Fruit fly (Drosophila melanogaster) whole organism, embryonic: Measurements from ENCODE around the gene in.

ENCODE experiments used
- Atf-2 ChIP-seq: fragments of 200-800 bp; sonication (Bioruptor generic); optimal IDR thresholded peaks from 2 replicates; lab custom pipeline; 2016; ENCODE audit warnings: missing biosample characterization, missing genetic modification characterization
- B-H2 ChIP-seq: fragments of 200-800 bp; sonication (Bioruptor generic); optimal IDR thresholded peaks from 2 replicates; lab custom pipeline; 2018; ENCODE audit warnings: missing biosample characterization, mild to moderate bottlenecking, missing genetic modification characterization
- CG10147 ChIP-seq: fragments of 200-800 bp; sonication (Bioruptor generic); optimal IDR thresholded peaks from 2 replicates; lab custom pipeline; 2019; ENCODE audit warnings: missing biosample characterization, mild to moderate bottlenecking, missing genetic modification characterization, moderate library complexity
- CG10543 ChIP-seq: fragments of 200-800 bp; sonication (Bioruptor generic); optimal IDR thresholded peaks from 3 replicates; lab custom pipeline; 2017; ENCODE audit warnings: missing biosample characterization, mild to moderate bottlenecking, missing genetic modification characterization, moderate library complexity
- CG11247 ChIP-seq: fragments of 200-800 bp; sonication (Bioruptor generic); IDR thresholded peaks from 2 replicates; pipeline ENCODE4 v1.3.6; 2022; ENCODE audit warnings: missing biosample characterization, missing genetic modification characterization
- CG12219 ChIP-seq: fragments of 200-800 bp; sonication (Bioruptor generic); optimal IDR thresholded peaks from 3 replicates; lab custom pipeline; 2018; ENCODE audit warnings: missing biosample characterization, mild to moderate bottlenecking, missing genetic modification characterization
- CG13894 ChIP-seq: fragments of 200-800 bp; sonication (Bioruptor generic); optimal IDR thresholded peaks from 3 replicates; lab custom pipeline; 2018; ENCODE audit warnings: missing biosample characterization, mild to moderate bottlenecking, missing genetic modification characterization, moderate library complexity
- CG15011 ChIP-seq: fragments of 200-800 bp; sonication (Bioruptor generic); optimal IDR thresholded peaks from 3 replicates; lab custom pipeline; 2018; ENCODE audit warnings: missing biosample characterization, mild to moderate bottlenecking, missing genetic modification characterization
- CG15479 ChIP-seq: fragments of 200-800 bp; sonication (Bioruptor generic); optimal IDR thresholded peaks from 3 replicates; lab custom pipeline; 2019; ENCODE audit warnings: missing biosample characterization, mild to moderate bottlenecking, missing genetic modification characterization, moderate library complexity
- CG15514 ChIP-seq: fragments of 200-800 bp; sonication (Bioruptor generic); optimal IDR thresholded peaks from 3 replicates; lab custom pipeline; 2017; ENCODE audit warnings: missing biosample characterization, missing genetic modification characterization, mild to moderate bottlenecking, moderate library complexity, missing genetic modification reagents
- CG16815 ChIP-seq: fragments of 200-800 bp; sonication (Bioruptor generic); optimal IDR thresholded peaks from 3 replicates; lab custom pipeline; 2017; ENCODE audit warnings: missing biosample characterization, mild to moderate bottlenecking, missing genetic modification characterization
- CG17328 ChIP-seq: fragments of 200-800 bp; sonication (Bioruptor generic); IDR thresholded peaks from 2 replicates; pipeline ENCODE4 v1.3.6; 2022; ENCODE audit warnings: missing biosample characterization, missing genetic modification characterization
- CG17612 ChIP-seq: fragments of 200-800 bp; sonication (Bioruptor generic); IDR thresholded peaks from 2 replicates; pipeline ENCODE4 v1.3.6; 2022; ENCODE audit warnings: missing biosample characterization, missing genetic modification characterization
- CG17829 ChIP-seq: fragments of 200-800 bp; optimal IDR thresholded peaks from 2 replicates; lab custom pipeline; 2019; ENCODE audit warnings: missing biosample characterization, mild to moderate bottlenecking, missing genetic modification characterization, moderate library complexity
- CG18764 ChIP-seq: fragments of 200-800 bp; sonication (Bioruptor generic); optimal IDR thresholded peaks from 3 replicates; lab custom pipeline; 2016; ENCODE audit warnings: missing biosample characterization, missing genetic modification characterization
- CG2889 ChIP-seq: fragments of 200-800 bp; sonication (Bioruptor generic); IDR thresholded peaks from 3 replicates; pipeline ENCODE4 v1.3.6; 2022; ENCODE audit warnings: missing biosample characterization, missing genetic modification characterization
- CG3065 ChIP-seq: fragments of 200-800 bp; sonication (Bioruptor generic); optimal IDR thresholded peaks from 2 replicates; lab custom pipeline; 2016; ENCODE audit warnings: missing biosample characterization, missing genetic modification characterization
- CG31224 ChIP-seq: fragments of 200-800 bp; sonication (Bioruptor generic); IDR thresholded peaks from 2 replicates; pipeline ENCODE4 v1.3.6; 2022; ENCODE audit warnings: missing biosample characterization, missing genetic modification characterization
- CG31441 ChIP-seq: fragments of 200-800 bp; sonication (Bioruptor generic); IDR thresholded peaks from 2 replicates; pipeline ENCODE4 v1.3.6; 2022; ENCODE audit warnings: missing biosample characterization, missing genetic modification characterization
- CG3281 ChIP-seq: fragments of 200-800 bp; sonication (Bioruptor generic); optimal IDR thresholded peaks from 3 replicates; lab custom pipeline; 2017; ENCODE audit warnings: missing biosample characterization, mild to moderate bottlenecking, missing genetic modification characterization
- CG33557 ChIP-seq: fragments of 200-800 bp; sonication (Bioruptor generic); optimal IDR thresholded peaks from 2 replicates; lab custom pipeline; 2019; ENCODE audit warnings: missing biosample characterization, mild to moderate bottlenecking, missing genetic modification characterization, moderate library complexity
- CG4730 ChIP-seq: fragments of 200-800 bp; sonication (Bioruptor generic); IDR thresholded peaks from 2 replicates; pipeline ENCODE4 v1.3.6; 2022; ENCODE audit warnings: missing biosample characterization, missing genetic modification characterization
- CG4820 ChIP-seq: fragments of 200-800 bp; sonication (Bioruptor generic); optimal IDR thresholded peaks from 3 replicates; lab custom pipeline; 2016; ENCODE audit warnings: missing biosample characterization, missing genetic modification characterization
- CG7271 ChIP-seq: fragments of 200-800 bp; sonication (Bioruptor generic); optimal IDR thresholded peaks from 2 replicates; lab custom pipeline; 2018; ENCODE audit warnings: missing biosample characterization, mild to moderate bottlenecking, missing genetic modification characterization, moderate library complexity
- CG8290 ChIP-seq, 3 experiments: fragments of 200-800 bp; sonication (Bioruptor generic); optimal IDR thresholded peaks; 2 replicates each; lab custom pipeline; 2016 to 2019; ENCODE audit warnings: missing biosample characterization in 3 of 3, missing genetic modification characterization in 3 of 3, mild to moderate bottlenecking in 2 of 3, moderate library complexity in 1 of 3
- CG9876 ChIP-seq: fragments of 200-800 bp; sonication (Bioruptor generic); optimal IDR thresholded peaks from 2 replicates; lab custom pipeline; 2016; ENCODE audit warnings: missing biosample characterization, missing genetic modification characterization
- D19A ChIP-seq: fragments of 200-800 bp; optimal IDR thresholded peaks from 3 replicates; lab custom pipeline; 2019; ENCODE audit warnings: missing biosample characterization, mild to moderate bottlenecking, missing genetic modification characterization, moderate library complexity
- Dek ChIP-seq: fragments of 200-800 bp; sonication (Bioruptor generic); optimal IDR thresholded peaks from 3 replicates; lab custom pipeline; 2019; ENCODE audit warnings: missing biosample characterization, mild to moderate bottlenecking, missing genetic modification characterization, moderate library complexity
- Fer3 ChIP-seq: fragments of 200-800 bp; sonication (Bioruptor generic); optimal IDR thresholded peaks from 2 replicates; lab custom pipeline; 2018; ENCODE audit warnings: missing biosample characterization, mild to moderate bottlenecking, missing genetic modification characterization, moderate library complexity
- GATAe ChIP-seq: fragments of 200-800 bp; sonication (Bioruptor generic); conservative IDR thresholded peaks from 2 replicates; pipeline ENCODE4 v1.3.6; 2022; ENCODE audit warnings: missing biosample characterization, missing genetic modification characterization
- NC2β ChIP-seq: fragments of 200-800 bp; sonication (Bioruptor generic); optimal IDR thresholded peaks from 2 replicates; lab custom pipeline; 2016; ENCODE audit warnings: missing biosample characterization, missing genetic modification characterization
- Opbp ChIP-seq: fragments of 200-800 bp; sonication (Bioruptor generic); IDR thresholded peaks from 3 replicates; pipeline ENCODE4 v1.3.6; 2022; ENCODE audit warnings: missing biosample characterization, missing genetic modification characterization; ENCODE audit not compliant: partially characterized antibody
- Rfx ChIP-seq: fragments of 200-800 bp; sonication (Bioruptor generic); IDR thresholded peaks from 2 replicates; pipeline ENCODE4 v1.3.6; 2022; ENCODE audit warnings: missing biosample characterization, missing genetic modification characterization
- Ssrp ChIP-seq: fragments of 200-800 bp; sonication (Bioruptor generic); optimal IDR thresholded peaks from 2 replicates; lab custom pipeline; 2018; ENCODE audit warnings: missing biosample characterization, mild to moderate bottlenecking, missing genetic modification characterization, moderate library complexity
- Xrp1 ChIP-seq: fragments of 200-800 bp; sonication (Bioruptor generic); IDR thresholded peaks from 2 replicates; pipeline ENCODE4 v1.3.6; 2022; ENCODE audit warnings: missing biosample characterization, missing genetic modification characterization
- ci ChIP-seq: fragments of 200-800 bp; sonication (Bioruptor generic); IDR thresholded peaks from 3 replicates; pipeline ENCODE4 v1.3.6; 2022; ENCODE audit warnings: missing biosample characterization, missing genetic modification characterization
- corto ChIP-seq: fragments of 200-800 bp; sonication (Bioruptor generic); optimal IDR thresholded peaks from 2 replicates; lab custom pipeline; 2016; ENCODE audit warnings: missing biosample characterization, mild to moderate bottlenecking, missing genetic modification characterization, moderate library complexity
- dimm ChIP-seq: fragments of 200-800 bp; sonication (Bioruptor generic); IDR thresholded peaks from 2 replicates; pipeline ENCODE4 v1.3.6; 2022; ENCODE audit warnings: missing biosample characterization, missing genetic modification characterization
- dpn ChIP-seq, 2 experiments: fragments of 200-800 bp; sonication (Bioruptor generic); optimal IDR thresholded peaks; 3 replicates each; lab custom pipeline; 2016; ENCODE audit warnings: missing biosample characterization in 2 of 2, missing genetic modification characterization in 2 of 2
- lab ChIP-seq: fragments of 200-800 bp; sonication (Bioruptor generic); optimal IDR thresholded peaks from 3 replicates; lab custom pipeline; 2017; ENCODE audit warnings: missing biosample characterization, missing genetic modification characterization, mild to moderate bottlenecking, moderate library complexity, missing genetic modification reagents
- lola ChIP-seq, 3 experiments: fragments of >200 bp in 2 of 3; fragments of 200-800 bp in 1 of 3; sonication (Bioruptor generic) in 1 of 3; optimal IDR thresholded peaks; 2 replicates each; lab custom pipeline; 2017 to 2019; ENCODE audit warnings: missing biosample characterization in 3 of 3, missing genetic modification characterization in 3 of 3, mild to moderate bottlenecking in 1 of 3, moderate library complexity in 1 of 3
- luna ChIP-seq: fragments of 200-800 bp; sonication (Bioruptor generic); optimal IDR thresholded peaks from 2 replicates; lab custom pipeline; 2016; ENCODE audit warnings: missing biosample characterization, missing genetic modification characterization
- mirr ChIP-seq: fragments of 200-800 bp; sonication (Bioruptor generic); optimal IDR thresholded peaks from 3 replicates; lab custom pipeline; 2018; ENCODE audit warnings: missing biosample characterization, mild to moderate bottlenecking, missing genetic modification characterization
- pan ChIP-seq, 4 experiments: fragments of >200 bp in 3 of 4; fragments of 200-800 bp in 1 of 4; sonication (Bioruptor generic) in 1 of 4; optimal IDR thresholded peaks in 3 of 4; IDR thresholded peaks in 1 of 4; 2 replicates each; pipeline versions ENCODE4 v1.3.6 to Lab custom; 2017 to 2022; ENCODE audit warnings: missing biosample characterization in 2 of 4, missing genetic modification characterization in 2 of 4, mixed read lengths in 1 of 4
- prd ChIP-seq, 3 experiments: fragments of >200 bp in 2 of 3; fragments of 200-800 bp in 1 of 3; sonication (Bioruptor generic) in 1 of 3; optimal IDR thresholded peaks in 2 of 3; IDR thresholded peaks in 1 of 3; 2 replicates in 2 of 3; 3 replicates in 1 of 3; pipeline versions ENCODE4 v1.3.6 to Lab custom; 2017 to 2022; ENCODE audit warnings: missing biosample characterization in 1 of 3, missing genetic modification characterization in 1 of 3
- so ChIP-seq: fragments of 200-800 bp; sonication (Bioruptor generic); IDR thresholded peaks from 3 replicates; pipeline ENCODE4 v1.3.6; 2022; ENCODE audit warnings: missing biosample characterization, missing genetic modification characterization
- toy ChIP-seq: fragments of 200-800 bp; sonication (Bioruptor generic); IDR thresholded peaks from 2 replicates; pipeline ENCODE4 v1.3.6; 2022; ENCODE audit warnings: missing biosample characterization, missing genetic modification characterization

Gene in

dm6 chr3L:20385408-20385807 lies 18.4 kb downstream of the in start (continued):
- TF ChIP-seq CG7271 (tag; lab: Kevin White, UChicago), result no peak

dm6 chr3L:20385969-20386370 lies 19.0 kb downstream of the in start:
- TF ChIP-seq corto (GFP tag; lab: Kevin White, UChicago) (no peak), GATAe (GFP tag; lab: Robert Waterston, UW) (no peak), so (GFP tag; lab: Robert Waterston, UW) (no peak), CG11247 (GFP tag; lab: Robert Waterston, UW) (no peak), pan (optimal IDR thresholded peaks at IDR 0.05; lab: Kevin White, UChicago) (no peak), pan (GFP tag; optimal IDR thresholded peaks at IDR 0.05 in 1 of 2, IDR thresholded peaks at IDR 0.05 in 1 of 2) (no peak), CG13894 (tag; lab: Kevin White, UChicago) (peak; percentile 45), CG15479 (GFP tag; lab: Kevin White, UChicago) (no peak), Rfx (GFP tag; lab: Robert Waterston, UW) (0 out of 2 replicates have a peak, but pooled peaks have one; percentile 27), Ssrp (no peak), CG3281 (GFP tag; lab: Kevin White, UChicago) (no peak), Fer3 (tag; lab: Kevin White, UChicago) (no peak), NC2β (GFP tag; lab: Kevin White, UChicago) (no peak), CG12219 (GFP tag; lab: Kevin White, UChicago) (no peak), CG10147 (peak; percentile 17), D19A (tag; lab: Kevin White, UChicago) (no peak), CG15011 (no peak), CG31224 (GFP tag; lab: Robert Waterston, UW) (no peak), CG16815 (GFP tag; lab: Kevin White, UChicago) (no peak), Atf-2 (GFP tag; lab: Kevin White, UChicago) (no peak), Opbp (no peak), Dek (tag; lab: Kevin White, UChicago) (peak; percentile 13), B-H2 (GFP tag; lab: Kevin White, UChicago) (peak; percentile 51), ci (GFP tag; lab: Robert Waterston, UW) (no peak), CG18764 (GFP tag; lab: Kevin White, UChicago) (no peak), CG2889 (GFP tag; lab: Robert Waterston, UW) (no peak), CG10543 (GFP tag; lab: Kevin White, UChicago) (peak; percentile 77), CG4730 (no peak), CG8290 (GFP tag; optimal IDR thresholded peaks at IDR 0.05; lab: Kevin White, UChicago) (no peak), CG8290 (tag; optimal IDR thresholded peaks at IDR 0.05; lab: Kevin White, UChicago) (peak in 1 of 2 experiments; percentile 34), dpn (GFP tag; optimal IDR thresholded peaks at IDR 0.05; lab: Kevin White, UChicago) (no peak), lab (GFP tag; lab: Kevin White, UChicago) (peak; percentile 38), luna (GFP tag; lab: Kevin White, UChicago) (no peak), CG17612 (no peak), Xrp1 (GFP tag; lab: Robert Waterston, UW) (no peak), lola (GFP tag; optimal IDR thresholded peaks at IDR 0.05; lab: Kevin White, UChicago) (no peak), CG4820 (no peak), toy (GFP tag; lab: Robert Waterston, UW) (no peak), CG17328 (no peak), mirr (GFP tag; lab: Kevin White, UChicago) (peak; percentile 24), CG15514 (GFP tag; lab: Kevin White, UChicago) (peak; percentile 14), prd (optimal IDR thresholded peaks at IDR 0.05; lab: Kevin White, UChicago) (no peak), prd (GFP tag; IDR thresholded peaks at IDR 0.05; lab: Robert Waterston, UW) (no peak), CG3065 (GFP tag; lab: Kevin White, UChicago) (no peak), CG33557 (GFP tag; lab: Kevin White, UChicago) (no peak), CG31441 (GFP tag; lab: Robert Waterston, UW) (no peak), dimm (GFP tag; lab: Robert Waterston, UW) (no peak), CG9876 (GFP tag; lab: Kevin White, UChicago) (no peak), CG17829 (tag; lab: Kevin White, UChicago) (no peak)
